Fruit fly (Drosophila melanogaster): ENCODE data around the gene CG15739.

dm6 chrX:11857522-11858438 is 15.3 kb upstream of the CG15739 start:
- TF ChIP-seq grn (GFP tag; optimal IDR thresholded peaks at IDR 0.05) = peak; percentile 22
- peak; percentile 34 for TF ChIP-seq HmgZ (tag; optimal IDR thresholded peaks at IDR 0.05)
- peak; percentile 89 for TF ChIP-seq dysf (GFP tag; IDR thresholded peaks at IDR 0.05)
- TF ChIP-seq Myb (GFP tag; optimal IDR thresholded peaks at IDR 0.05) = no peak
- peak; percentile 72 for TF ChIP-seq CG17328 (GFP tag; IDR thresholded peaks at IDR 0.05)
- peak; percentile 97 for TF ChIP-seq ci (GFP tag; IDR thresholded peaks at IDR 0.05)
- peak; percentile 61; the same call in 1 of the 2 replicates for TF ChIP-seq ap (GFP tag; IDR thresholded peaks at IDR 0.05)
- TF ChIP-seq chif (GFP tag; optimal IDR thresholded peaks at IDR 0.05) = peak; percentile 39 to 57
- no peak for TF ChIP-seq CG16813 (GFP tag; IDR thresholded peaks at IDR 0.05; ENCODE audit: partially characterized antibody)
- TF ChIP-seq CG11723 (GFP tag; optimal IDR thresholded peaks at IDR 0.05) = peak; percentile 36

All from whole organism, embryonic.